Worm (Caenorhabditis elegans) whole organism, L1 larva: ENCODE results near the gene bath-19.
"Not testable (repeated sequence)": the region's sequence is repeated elsewhere in the genome, so short reads cannot be mapped to it uniquely, and the experiment has no call there.

Experiments used
- C16A3.4 ChIP-seq: fragments of 150-350 bp; optimal IDR thresholded peaks from 2 replicates; lab custom pipeline; 2014; ENCODE audit warnings: missing biosample characterization, missing genetic modification characterization
- C34B4.2 ChIP-seq: sonication (generic microtip); optimal IDR thresholded peaks from 2 replicates; lab custom pipeline; 2017; ENCODE audit warnings: mild to moderate bottlenecking, missing genetic modification characterization, missing compliant biosample characterization
- aly-2 ChIP-seq: fragments of 150-350 bp; optimal IDR thresholded peaks from 2 replicates; lab custom pipeline; 2014; ENCODE audit warnings: missing biosample characterization, missing genetic modification characterization
- ama-1 ChIP-seq: fragments of 150-350 bp; optimal IDR thresholded peaks from 2 replicates; lab custom pipeline; 2014
- ceh-8 ChIP-seq: fragments of 200-800 bp; sonication (Bioruptor generic); optimal IDR thresholded peaks from 2 replicates; lab custom pipeline; 2018; ENCODE audit warnings: mild to moderate bottlenecking, missing genetic modification characterization, moderate library complexity, missing compliant biosample characterization
- dpl-1 ChIP-seq, 3 experiments: fragments of 150-350 bp in 2 of 3; sonication (generic microtip) in 1 of 3; optimal IDR thresholded peaks; 2 replicates each; lab custom pipeline; 2014 to 2017; ENCODE audit warnings: missing biosample characterization in 3 of 3, missing genetic modification characterization in 3 of 3, missing genetic modification reagents in 3 of 3
- efl-1 ChIP-seq, 4 experiments: fragments of 150-350 bp; optimal IDR thresholded peaks in 3 of 4; peaks in 1 of 4; 1 replicate in 1 of 4; 2 replicates in 3 of 4; lab custom pipeline; 2014; ENCODE audit warnings: missing biosample characterization in 2 of 4, missing genetic modification characterization in 2 of 4, missing genetic modification reagents in 2 of 4
- efl-3 ChIP-seq: fragments of 200-800 bp; sonication (Bioruptor generic); optimal IDR thresholded peaks from 2 replicates; lab custom pipeline; 2018; ENCODE audit warnings: mild to moderate bottlenecking, missing genetic modification characterization, missing compliant biosample characterization
- egl-27 ChIP-seq, 2 experiments: fragments of 150-350 bp in 1 of 2; sonication (generic microtip); optimal IDR thresholded peaks; 3 replicates each; lab custom pipeline; 2017 to 2018; ENCODE audit warnings: missing biosample characterization in 2 of 2, missing genetic modification characterization in 2 of 2, missing genetic modification reagents in 2 of 2
- elt-2 ChIP-seq: sonication (generic microtip); optimal IDR thresholded peaks from 2 replicates; lab custom pipeline; 2016; ENCODE audit warnings: missing genetic modification characterization, mild to moderate bottlenecking, inconsistent platforms, missing compliant biosample characterization, missing genetic modification reagents
- fkh-8 ChIP-seq: sonication (generic microtip); optimal IDR thresholded peaks from 2 replicates; lab custom pipeline; 2016; ENCODE audit warnings: mild to moderate bottlenecking, missing genetic modification characterization, missing compliant biosample characterization
- fos-1 ChIP-seq: fragments of 150-350 bp; optimal IDR thresholded peaks from 2 replicates; lab custom pipeline; 2014; ENCODE audit warnings: missing biosample characterization, missing genetic modification characterization
- grh-1 ChIP-seq: fragments of 200-800 bp; sonication (Bioruptor generic); IDR thresholded peaks from 2 replicates; pipeline ENCODE4 v1.3.6; 2022; ENCODE audit warnings: missing genetic modification reagents, missing genetic modification characterization, missing compliant biosample characterization
- irx-1 ChIP-seq: sonication (generic microtip); optimal IDR thresholded peaks from 2 replicates; lab custom pipeline; 2016; ENCODE audit warnings: missing genetic modification characterization, missing compliant biosample characterization
- lin-15B ChIP-seq: fragments of 150-350 bp; sonication (generic microtip); optimal IDR thresholded peaks from 3 replicates; lab custom pipeline; 2014; ENCODE audit warnings: missing biosample characterization, missing genetic modification characterization
- lin-35 ChIP-seq, 2 experiments: fragments of 150-350 bp; optimal IDR thresholded peaks; 2 replicates each; lab custom pipeline; 2014; ENCODE audit warnings: missing biosample characterization in 2 of 2, missing genetic modification characterization in 2 of 2, missing genetic modification reagents in 2 of 2
- lir-3 ChIP-seq: sonication (generic microtip); optimal IDR thresholded peaks from 2 replicates; lab custom pipeline; 2016; ENCODE audit warnings: mild to moderate bottlenecking, missing genetic modification characterization, moderate library complexity, missing compliant biosample characterization; ENCODE audit not compliant: poor library complexity
- mab-9 ChIP-seq: fragments of 200-800 bp; sonication (Bioruptor generic); IDR thresholded peaks from 2 replicates; pipeline ENCODE4 v1.3.6; 2022; ENCODE audit warnings: missing genetic modification reagents, missing genetic modification characterization, missing compliant biosample characterization
- mef-2 ChIP-seq: fragments of 150-350 bp; optimal IDR thresholded peaks from 2 replicates; lab custom pipeline; 2014; ENCODE audit warnings: missing biosample characterization, missing genetic modification characterization
- nhr-71 ChIP-seq: sonication (generic microtip); optimal IDR thresholded peaks from 2 replicates; lab custom pipeline; 2016; ENCODE audit warnings: mild to moderate bottlenecking, missing genetic modification characterization, moderate library complexity, missing compliant biosample characterization
- nhr-76 ChIP-seq: sonication (generic microtip); optimal IDR thresholded peaks from 2 replicates; lab custom pipeline; 2017; ENCODE audit warnings: missing biosample characterization, missing genetic modification characterization
- nhr-90 ChIP-seq: sonication (generic microtip); optimal IDR thresholded peaks from 2 replicates; lab custom pipeline; 2016; ENCODE audit warnings: mild to moderate bottlenecking, missing genetic modification characterization, missing compliant biosample characterization; ENCODE audit not compliant: poor library complexity
- pqm-1 ChIP-seq: sonication (generic microtip); optimal IDR thresholded peaks from 3 replicates; lab custom pipeline; 2017; ENCODE audit warnings: missing biosample characterization, missing genetic modification characterization
- snu-23 ChIP-seq: sonication (generic microtip); optimal IDR thresholded peaks from 2 replicates; lab custom pipeline; 2016; ENCODE audit warnings: missing genetic modification characterization, missing compliant biosample characterization
- sox-4 ChIP-seq: sonication (generic microtip); optimal IDR thresholded peaks from 2 replicates; lab custom pipeline; 2016; ENCODE audit warnings: missing genetic modification characterization, missing compliant biosample characterization
- tbx-2 ChIP-seq: sonication (generic microtip); optimal IDR thresholded peaks from 2 replicates; lab custom pipeline; 2016; ENCODE audit warnings: missing genetic modification characterization, missing compliant biosample characterization
- zag-1 ChIP-seq: fragments of 150-350 bp; optimal IDR thresholded peaks from 2 replicates; lab custom pipeline; 2014; ENCODE audit warnings: missing biosample characterization, missing genetic modification characterization

The bath-19 gene

DNA sequence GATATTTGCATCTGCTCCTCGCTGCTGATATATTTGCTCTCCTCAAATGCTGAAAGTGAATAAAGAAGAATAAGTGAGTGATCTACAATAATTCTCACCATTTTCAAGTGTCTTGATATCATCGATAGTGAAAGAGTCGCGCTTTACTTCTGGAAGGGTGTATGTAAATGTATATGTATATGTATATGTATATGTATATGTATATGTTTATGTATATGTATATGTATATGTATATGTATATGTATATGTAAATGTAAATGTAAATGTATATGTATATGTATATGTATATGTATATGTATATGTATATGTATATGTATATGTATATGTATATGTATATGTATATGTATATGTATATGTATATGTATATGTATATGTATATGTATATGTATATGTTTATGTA is 38.5 kb downstream of the bath-19 start, which contains the start of gene ceh-84:
Gene ceh-84, minus strand, starts transcription at position 101 of the 400 bp plus-strand sequence.
- not testable (repeated sequence) for TF ChIP-seq zag-1 (tag; lab: Kevin White, UChicago); irx-1 (tag; lab: Kevin White, UChicago); dpl-1 (GFP tag; optimal IDR thresholded peaks at IDR 0.05; lab: Kevin White, UChicago)

DNA sequence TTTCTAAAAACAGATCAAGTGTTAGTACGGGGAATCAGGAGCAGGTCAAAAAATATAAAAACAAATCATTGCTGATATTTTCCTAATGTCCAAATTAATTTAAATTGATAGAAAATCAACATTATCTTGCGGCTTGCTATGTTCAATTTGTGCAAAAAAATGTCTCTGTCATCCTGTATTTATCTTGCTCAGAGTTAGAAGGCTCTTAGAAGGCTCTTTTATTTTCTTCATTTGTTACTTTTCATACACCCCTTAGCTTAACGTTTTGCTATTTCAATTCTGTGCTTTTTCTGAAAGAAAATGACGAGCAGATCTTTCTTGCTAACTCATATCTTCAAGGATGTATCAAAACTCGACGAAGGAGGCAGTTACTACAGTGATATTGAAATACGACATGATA is 40.6 kb downstream of the bath-19 start, which contains the start of gene math-19:
Gene math-19, plus strand, starts transcription at position 301 of the 400 bp plus-strand sequence.
- not testable (repeated sequence) for TF ChIP-seq lin-35 (GFP tag; optimal IDR thresholded peaks at IDR 0.05; lab: Kevin White, UChicago); egl-27 (tag; optimal IDR thresholded peaks at IDR 0.05; lab: Kevin White, UChicago); fos-1 (tag; lab: Kevin White, UChicago)

DNA sequence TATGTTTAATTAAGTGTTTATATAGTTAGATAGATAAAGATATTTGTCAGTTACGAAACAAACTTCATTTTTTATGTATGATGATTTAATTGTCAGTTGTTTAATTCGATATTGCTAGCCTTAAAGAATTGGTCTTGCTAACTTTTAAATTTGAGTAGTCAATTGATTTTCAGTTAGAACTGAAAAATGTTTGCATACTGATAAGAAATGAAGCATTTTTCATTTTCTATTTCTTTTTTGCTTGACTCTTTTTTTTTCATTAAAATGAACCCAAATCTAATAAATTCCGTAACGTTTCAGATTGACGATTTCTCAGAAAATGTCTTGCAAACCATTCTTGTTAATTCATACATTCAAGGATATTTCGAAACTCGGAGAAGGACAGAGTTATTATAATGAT is 43.0 kb downstream of the bath-19 start, which contains the start of gene math-20:
Gene math-20, plus strand, starts transcription at position 301 of the 400 bp plus-strand sequence.
- TF ChIP-seq mef-2 (no peak), C34B4.2 (no peak), fkh-8 (tag; lab: Kevin White, UChicago) (no peak), tbx-2 (tag; lab: Kevin White, UChicago) (no peak), nhr-76 (tag; lab: Kevin White, UChicago) (no peak), C16A3.4 (no peak), lin-15B (no peak), ama-1 (lab: Kevin White, UChicago) (no peak), lir-3 (no peak), nhr-90 (tag; lab: Kevin White, UChicago) (no peak), ceh-8 (GFP tag; lab: Kevin White, UChicago) (no peak)

DNA sequence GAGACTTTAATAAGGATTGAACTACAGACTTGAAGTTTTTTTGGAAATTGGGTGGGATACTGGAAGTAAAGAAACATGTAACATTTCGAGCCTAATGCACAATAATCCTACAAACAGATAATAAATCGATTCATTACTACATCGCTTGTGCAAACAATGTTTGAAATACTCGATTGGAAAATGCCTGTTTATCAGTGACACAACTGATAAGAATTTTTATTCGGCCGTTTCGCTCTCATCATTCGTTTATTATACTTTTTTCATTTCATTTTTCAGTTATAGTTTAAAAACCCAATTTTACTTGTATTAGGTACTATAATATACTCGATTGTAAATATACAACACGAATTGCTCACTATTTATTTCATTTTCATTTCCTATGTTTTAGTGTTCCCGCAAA is 43.4 kb downstream of the bath-19 start:
- peak in 1 of 2 experiments; percentile 14 for TF ChIP-seq lin-35 (GFP tag; optimal IDR thresholded peaks at IDR 0.05; lab: Kevin White, UChicago)
- TF ChIP-seq pqm-1 (tag; lab: Kevin White, UChicago): peak; percentile 27
- peak; percentile 84 for TF ChIP-seq elt-2 (tag; lab: Kevin White, UChicago)
- no peak for TF ChIP-seq snu-23 (GFP tag; lab: Kevin White, UChicago)
- TF ChIP-seq, all 84 proteins: peak for 3

DNA sequence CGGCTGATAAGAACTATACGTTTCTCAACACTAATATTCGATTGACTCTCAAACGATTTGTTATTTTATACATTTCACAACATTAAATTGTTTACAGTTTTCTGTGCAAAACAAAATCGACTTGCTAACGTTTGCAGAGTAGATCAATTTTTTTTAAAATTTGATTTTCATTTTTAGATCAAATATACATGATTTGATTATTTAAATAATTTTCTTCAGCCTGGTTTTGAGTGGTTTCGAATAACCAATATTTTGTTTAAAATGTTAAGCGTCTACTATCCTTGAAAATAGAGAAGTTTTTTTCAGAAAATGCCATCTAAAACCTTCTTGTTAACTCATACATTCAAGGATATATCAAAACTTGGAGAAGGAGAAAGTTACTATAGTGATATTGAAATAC is 45.5 kb downstream of the bath-19 start, which contains the start of gene math-21:
Gene math-21, plus strand, starts transcription at position 301 of the 400 bp plus-strand sequence.
- TF ChIP-seq sox-4: no peak
- TF ChIP-seq mef-2: no peak
- TF ChIP-seq mab-9 (GFP tag; lab: Robert Waterston, UW): no peak

DNA sequence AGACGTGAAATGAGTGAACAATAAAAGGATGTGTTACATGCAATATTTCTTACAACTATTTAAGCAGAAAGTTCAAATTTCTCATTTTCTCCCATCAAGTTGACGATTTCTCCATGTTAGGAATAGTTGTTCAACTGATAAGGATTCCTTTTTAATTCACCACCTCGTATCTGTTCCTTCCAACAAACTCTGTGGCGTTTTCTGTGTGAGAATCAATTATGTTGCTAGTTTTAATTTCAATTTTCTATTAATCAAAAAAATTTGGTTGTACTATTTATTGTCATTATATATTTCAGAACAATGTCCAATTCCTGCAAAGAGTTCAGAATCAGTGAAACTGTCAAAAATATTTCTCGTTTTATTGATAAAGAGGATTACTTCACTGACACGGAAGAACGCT is 50.2 kb downstream of the bath-19 start, which contains the start of gene math-44:
Gene math-44, plus strand, starts transcription at position 301 of the 400 bp plus-strand sequence.
- TF ChIP-seq nhr-71 (tag; lab: Kevin White, UChicago): no peak
- no peak for TF ChIP-seq efl-1 (optimal IDR thresholded peaks at IDR 0.05; lab: Kevin White, UChicago)
- peak in 1 of 2 experiments; percentile 30 for TF ChIP-seq efl-1 (GFP tag; optimal IDR thresholded peaks at IDR 0.05 in 1 of 2; lab: Kevin White, UChicago)

DNA sequence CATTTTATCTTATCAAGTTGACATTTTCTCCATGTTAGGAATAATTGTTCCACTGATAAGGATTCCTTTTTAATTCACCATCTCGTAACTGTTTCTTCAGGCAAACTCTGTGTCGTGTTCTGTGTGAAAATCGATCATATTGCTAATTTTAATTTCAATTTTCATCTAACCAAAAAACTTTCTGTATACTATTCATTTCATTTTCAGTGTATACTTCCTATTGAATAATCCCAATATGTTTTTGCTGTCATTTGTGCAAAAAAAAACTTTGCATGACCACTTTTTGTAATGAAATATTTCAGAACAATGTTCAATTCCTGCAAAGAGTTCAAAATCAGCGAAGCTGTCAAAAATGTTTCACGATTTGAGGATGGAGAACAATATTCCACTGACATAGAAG is 52.2 kb downstream of the bath-19 start, which contains the start of gene Y16E11A.4:
Gene Y16E11A.4, plus strand, starts transcription at position 301 of the 400 bp plus-strand sequence.
- TF ChIP-seq lin-15B (no peak), aly-2 (no peak), fos-1 (tag; lab: Kevin White, UChicago) (no peak), efl-3 (GFP tag; lab: Kevin White, UChicago) (no peak), dpl-1 (GFP tag; optimal IDR thresholded peaks at IDR 0.05; lab: Kevin White, UChicago) (no peak), grh-1 (GFP tag; lab: Robert Waterston, UW) (no peak), ama-1 (lab: Kevin White, UChicago) (no peak)
